Worm (Caenorhabditis elegans) whole organism, midembryonic: Measurements from ENCODE around the gene max-1.

ENCODE experiments used
- T22C8.4 ChIP-seq: fragments of 200-800 bp; sonication (Bioruptor generic); IDR thresholded peaks from 2 replicates; pipeline ENCODE4 v1.3.6; 2022; ENCODE audit warnings: missing genetic modification characterization, missing compliant biosample characterization
- cog-1 ChIP-seq: sonication (generic microtip); optimal IDR thresholded peaks from 2 replicates; lab custom pipeline; 2016; ENCODE audit warnings: missing genetic modification characterization, missing compliant biosample characterization
- flt-1 ChIP-seq: fragments of 200-800 bp; sonication (Bioruptor generic); IDR thresholded peaks from 2 replicates; pipeline ENCODE4 v1.3.6; 2022; ENCODE audit warnings: missing genetic modification characterization, missing compliant biosample characterization
- ref-1 ChIP-seq: fragments of 200-800 bp; sonication (Bioruptor generic); conservative IDR thresholded peaks from 2 replicates; pipeline ENCODE4 v1.3.6; 2022; ENCODE audit warnings: missing genetic modification reagents, missing genetic modification characterization, missing compliant biosample characterization
- tab-1 ChIP-seq: fragments of 200-800 bp; sonication (Bioruptor generic); IDR thresholded peaks from 2 replicates; pipeline ENCODE4 v1.3.6; 2022; ENCODE audit warnings: missing genetic modification characterization, missing compliant biosample characterization
- ztf-23 ChIP-seq: fragments of 200-800 bp; sonication (Bioruptor generic); IDR thresholded peaks from 2 replicates; pipeline ENCODE4 v1.3.6; 2022; ENCODE audit warnings: missing genetic modification reagents, missing genetic modification characterization, missing compliant biosample characterization
- ztf-29 ChIP-seq: fragments of 200-800 bp; sonication (Bioruptor generic); IDR thresholded peaks from 2 replicates; pipeline ENCODE4 v1.3.6; 2022; ENCODE audit warnings: missing genetic modification reagents, missing genetic modification characterization, missing compliant biosample characterization

ce11 chrV:13138681-13139080 is 18.7 kb upstream of the max-1 start, which contains the start of gene dhc-3:
- no peak for TF ChIP-seq T22C8.4
- no peak for TF ChIP-seq ztf-29 (GFP tag; lab: Robert Waterston, UW)
- no peak for TF ChIP-seq tab-1 (GFP tag; lab: Robert Waterston, UW)
- no peak for TF ChIP-seq flt-1 (GFP tag; lab: Robert Waterston, UW)
- TF ChIP-seq ztf-23 (GFP tag; lab: Robert Waterston, UW), result no peak
- no peak for TF ChIP-seq cog-1 (tag; lab: Kevin White, UChicago)
- no peak for TF ChIP-seq ref-1 (GFP tag; lab: Robert Waterston, UW)
